Fruit fly (Drosophila melanogaster) whole organism, adult: Measurements from ENCODE around the gene Fum1.

Experiments used
- CG11617 ChIP-seq: fragments of 200-800 bp; sonication (Bioruptor generic); optimal IDR thresholded peaks from 2 replicates; lab custom pipeline; 2017; ENCODE audit warnings: mild to moderate bottlenecking, missing biosample characterization, missing genetic modification reagents, missing genetic modification characterization
- CG12768 ChIP-seq: fragments of 200-800 bp; sonication (Bioruptor generic); optimal IDR thresholded peaks from 2 replicates; lab custom pipeline; 2017; ENCODE audit warnings: missing biosample characterization, missing genetic modification characterization, mild to moderate bottlenecking, moderate library complexity, missing genetic modification reagents
- CG14711 ChIP-seq: fragments of 200-800 bp; sonication (Bioruptor generic); optimal IDR thresholded peaks from 2 replicates; lab custom pipeline; 2018; ENCODE audit warnings: missing biosample characterization, mild to moderate bottlenecking, missing genetic modification characterization, moderate library complexity
- CG1620 ChIP-seq: fragments of 200-800 bp; sonication (Bioruptor generic); optimal IDR thresholded peaks from 2 replicates; lab custom pipeline; 2016; ENCODE audit warnings: missing biosample characterization, missing genetic modification characterization
- CG33017 ChIP-seq: fragments of 200-800 bp; sonication (Bioruptor generic); optimal IDR thresholded peaks from 2 replicates; lab custom pipeline; 2018; ENCODE audit warnings: missing biosample characterization, mild to moderate bottlenecking, missing genetic modification characterization, moderate library complexity
- CG5204 ChIP-seq: fragments of 200-800 bp; sonication (Bioruptor generic); optimal IDR thresholded peaks from 2 replicates; lab custom pipeline; 2016; ENCODE audit warnings: missing biosample characterization, missing genetic modification characterization
- CG7045 ChIP-seq: fragments of 200-800 bp; sonication (Bioruptor generic); optimal IDR thresholded peaks from 2 replicates; lab custom pipeline; 2017; ENCODE audit warnings: missing biosample characterization, mild to moderate bottlenecking, missing genetic modification characterization
- CG7101 ChIP-seq: fragments of 200-800 bp; sonication (Bioruptor generic); optimal IDR thresholded peaks from 2 replicates; lab custom pipeline; 2018; ENCODE audit warnings: missing biosample characterization, mild to moderate bottlenecking, missing genetic modification characterization, moderate library complexity
- Clk ChIP-seq: fragments of 200-800 bp; sonication (Bioruptor generic); optimal IDR thresholded peaks from 2 replicates; lab custom pipeline; 2017; ENCODE audit warnings: missing biosample characterization, missing genetic modification characterization
- Crg-1 ChIP-seq: fragments of 200-800 bp; sonication (Bioruptor generic); optimal IDR thresholded peaks from 2 replicates; lab custom pipeline; 2016; ENCODE audit warnings: missing biosample characterization, missing genetic modification characterization
- Hr96 ChIP-seq: fragments of 200-800 bp; sonication (Bioruptor generic); optimal IDR thresholded peaks from 2 replicates; lab custom pipeline; 2016; ENCODE audit warnings: missing biosample characterization, missing genetic modification characterization
- Mnt ChIP-seq: fragments of 200-800 bp; sonication (Bioruptor generic); optimal IDR thresholded peaks from 2 replicates; lab custom pipeline; 2016; ENCODE audit warnings: missing biosample characterization, mild to moderate bottlenecking, missing genetic modification characterization
- bab1 ChIP-seq: fragments of 200-800 bp; sonication (Bioruptor generic); optimal IDR thresholded peaks from 3 replicates; lab custom pipeline; 2019; ENCODE audit warnings: missing biosample characterization, mild to moderate bottlenecking, missing genetic modification characterization, moderate library complexity
- cic ChIP-seq: fragments of 200-800 bp; sonication (Bioruptor generic); optimal IDR thresholded peaks from 2 replicates; lab custom pipeline; 2017; ENCODE audit warnings: missing biosample characterization, mild to moderate bottlenecking, missing genetic modification characterization, moderate library complexity
- cnc ChIP-seq, 2 experiments: fragments of >200 bp; optimal IDR thresholded peaks; 2 replicates each; lab custom pipeline; 2017
- kay ChIP-seq: fragments of 200-800 bp; sonication (Bioruptor generic); peaks from one replicate; lab custom pipeline; 2016; ENCODE audit warnings: missing biosample characterization, missing genetic modification characterization, borderline replicate concordance
- ovo ChIP-seq: fragments of 200-800 bp; sonication (Bioruptor generic); optimal IDR thresholded peaks from 2 replicates; lab custom pipeline; 2016; ENCODE audit warnings: missing biosample characterization, missing genetic modification characterization
- pad ChIP-seq: fragments of 200-800 bp; sonication (Bioruptor generic); optimal IDR thresholded peaks from 3 replicates; lab custom pipeline; 2017; ENCODE audit warnings: missing biosample characterization, missing genetic modification characterization, mild to moderate bottlenecking, moderate library complexity, missing genetic modification reagents
- tj ChIP-seq: fragments of 200-800 bp; sonication (Bioruptor generic); optimal IDR thresholded peaks from 3 replicates; lab custom pipeline; 2017; ENCODE audit warnings: missing biosample characterization, mild to moderate bottlenecking, missing genetic modification characterization, moderate library complexity
- toe ChIP-seq: fragments of 200-800 bp; sonication (Bioruptor generic); optimal IDR thresholded peaks from 2 replicates; lab custom pipeline; 2016; ENCODE audit warnings: missing biosample characterization, missing genetic modification characterization

The Fum1 gene

DNA sequence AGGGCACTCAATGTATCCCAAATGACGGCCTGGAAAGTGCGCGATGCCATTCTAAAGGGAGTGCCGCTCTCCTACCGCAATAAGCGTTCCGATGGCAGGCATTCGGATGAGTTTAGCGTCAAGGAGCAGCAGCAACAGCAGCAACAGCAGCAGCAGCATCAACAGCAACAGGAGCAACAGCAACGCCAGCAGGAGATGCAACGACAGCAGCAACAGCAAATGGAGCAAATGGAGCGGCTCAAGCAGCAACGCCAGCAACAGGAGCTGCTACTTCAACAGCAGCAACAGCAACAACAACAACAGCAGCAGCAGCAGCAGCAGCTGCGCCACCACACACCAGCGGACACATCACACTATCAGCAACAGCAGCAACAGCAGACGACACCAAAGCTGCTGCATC lies 37.9 kb downstream of the Fum1 start:
- TF ChIP-seq ovo (no peak), CG14711 (tag; lab: Kevin White, UChicago) (no peak), Crg-1 (GFP tag; lab: Kevin White, UChicago) (no peak), CG11617 (GFP tag; lab: Kevin White, UChicago) (no peak), cnc (optimal IDR thresholded peaks at IDR 0.05; lab: Kevin White, UChicago) (no peak), toe (GFP tag; lab: Kevin White, UChicago) (no peak), CG5204 (GFP tag; lab: Kevin White, UChicago) (no peak), CG7045 (GFP tag; lab: Kevin White, UChicago) (no peak), CG7101 (tag; lab: Kevin White, UChicago) (no peak), pad (GFP tag; lab: Kevin White, UChicago) (no peak), tj (no peak), Mnt (GFP tag; lab: Kevin White, UChicago) (no peak)

DNA sequence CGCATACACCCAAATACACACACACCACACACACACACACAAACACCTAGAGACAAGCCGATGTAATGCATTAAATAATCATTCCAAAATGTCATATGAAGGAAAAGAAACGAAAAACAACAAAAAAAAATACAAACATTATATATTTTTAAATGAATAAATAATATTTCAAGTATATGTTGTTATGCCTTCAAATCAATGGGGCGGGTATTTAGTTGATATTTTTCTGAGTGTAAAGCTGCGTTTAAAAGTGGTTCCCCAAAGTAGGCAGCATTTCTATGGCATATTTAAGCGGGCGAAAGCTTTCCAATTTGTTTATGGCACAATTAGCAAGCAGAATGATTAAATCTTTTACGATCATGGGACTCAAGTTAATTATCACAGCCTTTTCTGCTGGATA lies 41.0 kb downstream of the Fum1 start:
- no peak for TF ChIP-seq toe (GFP tag; lab: Kevin White, UChicago)
- TF ChIP-seq cic (GFP tag; lab: Kevin White, UChicago), result no peak
- TF ChIP-seq kay (GFP tag; lab: Kevin White, UChicago), result no peak
- TF ChIP-seq bab1 (GFP tag; lab: Kevin White, UChicago), result peak; percentile 21
- no peak for TF ChIP-seq CG1620 (GFP tag; lab: Kevin White, UChicago)
- peak; percentile 18 for TF ChIP-seq tj
- TF ChIP-seq CG14711 (tag; lab: Kevin White, UChicago), result no peak
- no peak for TF ChIP-seq cnc (optimal IDR thresholded peaks at IDR 0.05; lab: Kevin White, UChicago)
- no peak for TF ChIP-seq Hr96 (GFP tag; lab: Kevin White, UChicago)
- peak; percentile 21 for TF ChIP-seq CG7101 (tag; lab: Kevin White, UChicago)
- TF ChIP-seq CG5204 (GFP tag; lab: Kevin White, UChicago), result no peak
- TF ChIP-seq CG7045 (GFP tag; lab: Kevin White, UChicago), result no peak
- no peak for TF ChIP-seq CG33017
- TF ChIP-seq Crg-1 (GFP tag; lab: Kevin White, UChicago), result no peak

DNA sequence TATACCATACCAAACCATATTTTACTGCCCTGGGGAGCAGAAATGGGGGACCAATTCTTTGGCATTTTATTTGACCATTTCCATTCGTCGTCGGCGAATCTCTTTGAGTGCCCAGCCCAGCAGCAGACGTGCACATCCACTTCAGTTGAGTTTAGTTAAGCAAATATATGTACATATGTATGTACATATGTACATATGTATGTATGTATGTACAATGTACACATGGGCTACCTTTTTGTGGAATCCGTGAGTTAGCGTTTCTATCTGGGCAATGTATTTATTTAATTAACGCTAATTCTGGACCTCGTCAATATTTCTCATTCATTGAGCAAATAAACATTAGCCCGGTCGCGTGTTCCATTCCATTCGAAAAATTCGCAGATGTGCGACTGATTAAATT lies 41.7 kb downstream of the Fum1 start:
- TF ChIP-seq cic (GFP tag; lab: Kevin White, UChicago), result no peak
- TF ChIP-seq Mnt (GFP tag; lab: Kevin White, UChicago), result no peak
- TF ChIP-seq Crg-1 (GFP tag; lab: Kevin White, UChicago), result no peak
- no peak for TF ChIP-seq CG7045 (GFP tag; lab: Kevin White, UChicago)
- TF ChIP-seq ovo, result no peak
- no peak for TF ChIP-seq kay (GFP tag; lab: Kevin White, UChicago)
- TF ChIP-seq CG5204 (GFP tag; lab: Kevin White, UChicago), result no peak
- TF ChIP-seq toe (GFP tag; lab: Kevin White, UChicago), result no peak
- no peak for TF ChIP-seq CG14711 (tag; lab: Kevin White, UChicago)
- no peak for TF ChIP-seq tj
- TF ChIP-seq CG12768 (GFP tag; lab: Kevin White, UChicago), result no peak
- TF ChIP-seq bab1 (GFP tag; lab: Kevin White, UChicago), result no peak
- TF ChIP-seq CG11617 (GFP tag; lab: Kevin White, UChicago), result no peak
- TF ChIP-seq CG1620 (GFP tag; lab: Kevin White, UChicago), result no peak
- TF ChIP-seq CG33017, result no peak

DNA sequence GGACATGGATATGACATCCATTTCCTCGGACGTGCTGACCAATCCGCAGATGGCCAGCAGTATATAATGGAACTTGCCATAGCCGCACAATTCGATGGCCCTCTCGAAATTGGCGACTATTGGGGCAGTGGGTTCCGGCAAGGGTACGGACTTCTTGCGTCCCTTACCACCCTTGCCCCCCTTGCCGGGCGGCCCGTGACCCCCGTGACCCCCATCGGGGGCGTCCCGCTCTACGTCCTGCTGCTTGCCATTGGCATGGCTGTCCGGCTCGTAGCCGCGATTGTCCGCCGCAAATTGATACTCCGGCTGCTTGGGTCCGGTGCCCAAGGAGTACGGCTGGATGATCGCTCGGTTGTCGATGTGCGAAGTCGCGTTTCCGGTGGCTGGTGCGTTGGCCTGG lies 45.4 kb downstream of the Fum1 start:
- TF ChIP-seq CG7045 (GFP tag; lab: Kevin White, UChicago), result no peak
- no peak for TF ChIP-seq Crg-1 (GFP tag; lab: Kevin White, UChicago)
- no peak for TF ChIP-seq ovo
- no peak for TF ChIP-seq cic (GFP tag; lab: Kevin White, UChicago)
- no peak for TF ChIP-seq Hr96 (GFP tag; lab: Kevin White, UChicago)
- TF ChIP-seq cnc (optimal IDR thresholded peaks at IDR 0.05; lab: Kevin White, UChicago), result no peak
- TF ChIP-seq CG5204 (GFP tag; lab: Kevin White, UChicago), result no peak
- TF ChIP-seq CG33017, result no peak
- TF ChIP-seq CG14711 (tag; lab: Kevin White, UChicago), result no peak
- no peak for TF ChIP-seq toe (GFP tag; lab: Kevin White, UChicago)
- TF ChIP-seq Clk, result no peak

DNA sequence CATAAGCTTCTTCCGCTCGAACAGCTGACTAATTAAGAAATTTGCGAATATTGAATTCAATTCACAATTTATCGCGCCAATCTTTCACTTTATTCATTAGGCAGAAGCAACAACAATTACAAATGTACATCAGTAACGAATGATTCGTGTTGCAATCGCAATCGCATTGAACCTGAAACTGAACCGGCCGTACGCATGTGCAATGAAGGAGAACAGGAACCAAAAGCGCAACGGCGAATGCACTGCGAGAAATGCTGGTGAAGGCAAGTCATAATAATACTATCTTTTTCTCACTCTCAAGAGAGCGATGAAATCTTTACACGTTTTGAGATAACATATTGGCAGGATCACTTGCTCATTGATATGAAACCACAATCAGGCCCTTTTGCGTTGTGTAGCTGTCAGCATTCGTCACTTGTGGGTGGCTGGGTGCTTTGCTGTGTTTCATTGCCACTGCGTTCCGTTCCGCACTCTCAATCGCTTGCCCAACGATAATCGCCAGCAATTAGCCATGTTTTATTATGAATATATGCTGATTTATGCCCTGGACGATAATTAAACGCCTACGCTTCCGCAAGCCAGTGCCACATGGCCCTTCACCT lies 46.8 kb downstream of the Fum1 start:
- TF ChIP-seq CG12768 (GFP tag; lab: Kevin White, UChicago), result no peak
- TF ChIP-seq cnc (optimal IDR thresholded peaks at IDR 0.05; lab: Kevin White, UChicago), result no peak
- no peak for TF ChIP-seq pad (GFP tag; lab: Kevin White, UChicago)
- no peak for TF ChIP-seq tj
- TF ChIP-seq toe (GFP tag; lab: Kevin White, UChicago), result no peak
- no peak for TF ChIP-seq CG7045 (GFP tag; lab: Kevin White, UChicago)
- no peak for TF ChIP-seq Crg-1 (GFP tag; lab: Kevin White, UChicago)
- no peak for TF ChIP-seq CG5204 (GFP tag; lab: Kevin White, UChicago)
- no peak for TF ChIP-seq ovo
- no peak for TF ChIP-seq cic (GFP tag; lab: Kevin White, UChicago)
- TF ChIP-seq CG33017, result no peak
- TF ChIP-seq Clk, result no peak
- no peak for TF ChIP-seq CG1620 (GFP tag; lab: Kevin White, UChicago)
- no peak for TF ChIP-seq kay (GFP tag; lab: Kevin White, UChicago)
- no peak for TF ChIP-seq Mnt (GFP tag; lab: Kevin White, UChicago)
- no peak for TF ChIP-seq Hr96 (GFP tag; lab: Kevin White, UChicago)
- TF ChIP-seq CG7101 (tag; lab: Kevin White, UChicago), result no peak
- no peak for TF ChIP-seq CG14711 (tag; lab: Kevin White, UChicago)
- no peak for TF ChIP-seq bab1 (GFP tag; lab: Kevin White, UChicago)
- no peak for TF ChIP-seq CG11617 (GFP tag; lab: Kevin White, UChicago)
